Fruit fly (Drosophila melanogaster) whole organism, wandering third instar larva: ENCODE results near the gene fend.
A peak's percentile ranks its signal among the peaks of the same experiment; 100 is the strongest.

Source experiments
- GATAd ChIP-seq: sonication (Bioruptor generic); optimal IDR thresholded peaks from 2 replicates; lab custom pipeline; 2016; ENCODE audit warnings: missing biosample characterization, missing genetic modification characterization
- Hr78 ChIP-seq: fragments of >200 bp; optimal IDR thresholded peaks from 2 replicates; lab custom pipeline; 2017; ENCODE audit warnings: missing biosample characterization, missing genetic modification characterization
- OdsH ChIP-seq: fragments of 200-800 bp; sonication (Bioruptor generic); optimal IDR thresholded peaks from 2 replicates; lab custom pipeline; 2016; ENCODE audit warnings: missing biosample characterization, mild to moderate bottlenecking, missing genetic modification characterization
- br ChIP-seq: fragments of 200-800 bp; sonication (Bioruptor generic); optimal IDR thresholded peaks from 2 replicates; lab custom pipeline; 2016; ENCODE audit warnings: missing biosample characterization, missing genetic modification characterization
- jim ChIP-seq: fragments of 175-275, 200-325 bp; sonication (Bioruptor generic); optimal IDR thresholded peaks from 2 replicates; lab custom pipeline; 2016; ENCODE audit warnings: missing biosample characterization, mild to moderate bottlenecking, missing genetic modification characterization

dm6 chrX:9155134-9155533, 20.2 kb upstream of the fend start:
- TF ChIP-seq GATAd (GFP tag; lab: Kevin White, UChicago) = no peak
- TF ChIP-seq OdsH (GFP tag; lab: Kevin White, UChicago) = peak; percentile 33
- no peak for TF ChIP-seq Hr78 (GFP tag; lab: Kevin White, UChicago)
- no peak for TF ChIP-seq jim (GFP tag; lab: Kevin White, UChicago)
- peak; percentile 57 for TF ChIP-seq br
